Worm (Caenorhabditis elegans) whole organism, L4/young adult: Measurements from ENCODE around the gene F23B2.10.
A peak's percentile ranks its signal among the peaks of the same experiment; 100 is the strongest.
"Not testable (repeated sequence)": the region's sequence is repeated elsewhere in the genome, so short reads cannot be mapped to it uniquely, and the experiment has no call there.

Source experiments
- W03F9.2 ChIP-seq: fragments of 150-350 bp; optimal IDR thresholded peaks from 2 replicates; lab custom pipeline; 2014; ENCODE audit warnings: missing biosample characterization, missing genetic modification characterization
- dao-5 ChIP-seq: sonication (generic microtip); optimal IDR thresholded peaks from 2 replicates; lab custom pipeline; 2016; ENCODE audit warnings: missing genotype, missing genetic modification characterization, moderate library complexity, missing compliant biosample characterization
- him-1 ChIP-seq: sonication (generic microtip); optimal IDR thresholded peaks from 2 replicates; lab custom pipeline; 2016; ENCODE audit warnings: missing genotype, missing genetic modification reagents, missing genetic modification characterization, missing compliant biosample characterization

The F23B2.10 gene

ce11 chrIV:9154263-9154662 lies at the start of gene F23B2.10:
F23B2.10 (minus strand) TSS chrIV:9154363.
- TF ChIP-seq dao-5 (no peak), W03F9.2 (tag; lab: Kevin White, UChicago) (no peak)

ce11 chrIV:9199939-9200202 lies 45.7 kb upstream of the F23B2.10 start, which contains the start of gene wnk-1:
wnk-1 (plus strand) TSS chrIV:9200103.
- TF ChIP-seq W03F9.2 (tag; lab: Kevin White, UChicago): no peak
- no peak for TF ChIP-seq dao-5
- TF ChIP-seq him-1 (tag; lab: Kevin White, UChicago): no peak

- no peak for TF ChIP-seq W03F9.2 (tag; lab: Kevin White, UChicago)
- TF ChIP-seq him-1 (tag; lab: Kevin White, UChicago): no peak
- no peak for TF ChIP-seq dao-5
Measured at ce11 chrIV:9199148-9199938, 45.2 kb upstream of the F23B2.10 start.

- no peak for TF ChIP-seq dao-5
- peak; percentile 11 for TF ChIP-seq W03F9.2 (tag; lab: Kevin White, UChicago)
- no peak for TF ChIP-seq him-1 (tag; lab: Kevin White, UChicago)
Measured at ce11 chrIV:9198136-9198535, 44.0 kb upstream of the F23B2.10 start.

- TF ChIP-seq him-1 (tag; lab: Kevin White, UChicago): peak; percentile 48
- no peak for TF ChIP-seq dao-5
- peak; percentile 16 for TF ChIP-seq W03F9.2 (tag; lab: Kevin White, UChicago)
Measured at ce11 chrIV:9196755-9197154, 42.6 kb upstream of the F23B2.10 start.

ce11 chrIV:9194524-9194923 lies 40.4 kb upstream of the F23B2.10 start, which contains the start of gene C46C2.7:
C46C2.7 (plus strand) TSS chrIV:9194824.
- not testable (repeated sequence) for TF ChIP-seq dao-5; W03F9.2 (tag; lab: Kevin White, UChicago); him-1 (tag; lab: Kevin White, UChicago)

- no peak for TF ChIP-seq dao-5
- no peak for TF ChIP-seq him-1 (tag; lab: Kevin White, UChicago)
- TF ChIP-seq W03F9.2 (tag; lab: Kevin White, UChicago): no peak
Measured at ce11 chrIV:9192522-9192921, 38.4 kb upstream of the F23B2.10 start, which contains the start of gene C46C2.5. C46C2.5 (minus strand) TSS chrIV:9192622.

- peak; percentile 33 for TF ChIP-seq W03F9.2 (tag; lab: Kevin White, UChicago)
- TF ChIP-seq dao-5: peak; percentile 74
- peak; percentile 69 for TF ChIP-seq him-1 (tag; lab: Kevin White, UChicago)
Measured at ce11 chrIV:9191183-9191582, 37.0 kb upstream of the F23B2.10 start.

- TF ChIP-seq him-1 (tag; lab: Kevin White, UChicago): no peak
- TF ChIP-seq dao-5: no peak
Measured at ce11 chrIV:9184547-9184946, 30.4 kb upstream of the F23B2.10 start, which contains the start of gene C07C7.1. C07C7.1 (plus strand) TSS chrIV:9184847.

- TF ChIP-seq him-1 (tag; lab: Kevin White, UChicago) (no peak), dao-5 (no peak), W03F9.2 (tag; lab: Kevin White, UChicago) (no peak)
Measured at ce11 chrIV:9169764-9170163, 15.6 kb upstream of the F23B2.10 start.

- TF ChIP-seq W03F9.2 (tag; lab: Kevin White, UChicago) (no peak), dao-5 (no peak), him-1 (tag; lab: Kevin White, UChicago) (no peak)
Measured at ce11 chrIV:9165681-9166080, 11.5 kb upstream of the F23B2.10 start, which contains the start of gene C07C7.3. C07C7.3 (plus strand) TSS chrIV:9166051.

ce11 chrIV:9165027-9165426 lies 10.9 kb upstream of the F23B2.10 start, which contains the start of gene pcp-2:
pcp-2 (minus strand) TSS chrIV:9165127.
- TF ChIP-seq W03F9.2 (tag; lab: Kevin White, UChicago) (no peak), dao-5 (no peak), him-1 (tag; lab: Kevin White, UChicago) (no peak)

ce11 chrIV:9159863-9160262 lies 5.7 kb upstream of the F23B2.10 start:
- no peak for TF ChIP-seq dao-5
- no peak for TF ChIP-seq him-1 (tag; lab: Kevin White, UChicago)
- no peak for TF ChIP-seq W03F9.2 (tag; lab: Kevin White, UChicago)

- TF ChIP-seq dao-5 (no peak), him-1 (tag; lab: Kevin White, UChicago) (no peak), W03F9.2 (tag; lab: Kevin White, UChicago) (no peak)
Measured at ce11 chrIV:9158969-9159800, 5.0 kb upstream of the F23B2.10 start, which contains the start of gene pcp-3. pcp-3 (minus strand) TSS chrIV:9159019.
